Worm (Caenorhabditis elegans) whole organism, L4/young adult: ENCODE data around the gene nhr-273.

Source experiments
- W03F9.2 ChIP-seq: fragments of 150-350 bp; optimal IDR thresholded peaks from 2 replicates; lab custom pipeline; 2014; ENCODE audit warnings: missing biosample characterization, missing genetic modification characterization
- dao-5 ChIP-seq: sonication (generic microtip); optimal IDR thresholded peaks from 2 replicates; lab custom pipeline; 2016; ENCODE audit warnings: missing genotype, missing genetic modification characterization, moderate library complexity, missing compliant biosample characterization
- him-1 ChIP-seq: sonication (generic microtip); optimal IDR thresholded peaks from 2 replicates; lab custom pipeline; 2016; ENCODE audit warnings: missing genotype, missing genetic modification reagents, missing genetic modification characterization, missing compliant biosample characterization

- no peak for TF ChIP-seq him-1
- TF ChIP-seq dao-5 (tag; lab: Kevin White, UChicago) = no peak
- TF ChIP-seq W03F9.2 (tag; lab: Kevin White, UChicago) = no peak
Measured at ce11 chrII:4428121-4428520, 7.0 kb upstream of the nhr-273 start.
